Worm (Caenorhabditis elegans) whole organism, L1 larva: ENCODE measurements around the gene F35H10.2.

Source experiments
- aha-1 ChIP-seq: fragments of 150-350 bp; optimal IDR thresholded peaks from 2 replicates; lab custom pipeline; 2014; ENCODE audit warnings: missing biosample characterization, missing genetic modification characterization
- ama-1 ChIP-seq: fragments of 150-350 bp; optimal IDR thresholded peaks from 2 replicates; lab custom pipeline; 2014
- egl-27 ChIP-seq, 2 experiments: fragments of 150-350 bp in 1 of 2; sonication (generic microtip); optimal IDR thresholded peaks; 3 replicates each; lab custom pipeline; 2017 to 2018; ENCODE audit warnings: missing biosample characterization in 2 of 2, missing genetic modification characterization in 2 of 2, missing genetic modification reagents in 2 of 2
- fkh-10 ChIP-seq: sonication (generic microtip); optimal IDR thresholded peaks from 2 replicates; lab custom pipeline; 2017; ENCODE audit warnings: missing biosample characterization, missing genetic modification reagents, missing genetic modification characterization
- lir-3 ChIP-seq: sonication (generic microtip); optimal IDR thresholded peaks from 2 replicates; lab custom pipeline; 2016; ENCODE audit warnings: mild to moderate bottlenecking, missing genetic modification characterization, moderate library complexity, missing compliant biosample characterization; ENCODE audit not compliant: poor library complexity
- mdl-1 ChIP-seq, 2 experiments: fragments of 150-350 bp; optimal IDR thresholded peaks; 2 replicates each; lab custom pipeline; 2014 to 2017; ENCODE audit warnings: missing biosample characterization in 2 of 2, missing genetic modification characterization in 2 of 2, inconsistent platforms in 1 of 2
- unc-130 ChIP-seq: fragments of 150-350 bp; optimal IDR thresholded peaks from 2 replicates; lab custom pipeline; 2017; ENCODE audit warnings: missing biosample characterization, missing genetic modification characterization, inconsistent platforms
- unc-62 ChIP-seq: fragments of 150-350 bp; optimal IDR thresholded peaks from 2 replicates; lab custom pipeline; 2014; ENCODE audit warnings: missing biosample characterization, missing genetic modification reagents, missing genetic modification characterization
- zip-4 ChIP-seq: fragments of 200-800 bp; sonication (Bioruptor generic); optimal IDR thresholded peaks from 2 replicates; lab custom pipeline; 2018; ENCODE audit warnings: mild to moderate bottlenecking, missing genetic modification characterization, moderate library complexity, missing compliant biosample characterization

ce11 chrIV:8303668-8304067 lies 25.3 kb upstream of the F35H10.2 start, which contains the start of gene vha-5:
- no peak for TF ChIP-seq egl-27 (tag; optimal IDR thresholded peaks at IDR 0.05; lab: Kevin White, UChicago)
- TF ChIP-seq unc-62: no peak
- no peak for TF ChIP-seq fkh-10
- TF ChIP-seq ama-1: no peak
- TF ChIP-seq zip-4 (GFP tag; lab: Kevin White, UChicago): no peak
- no peak for TF ChIP-seq lir-3 (tag; lab: Kevin White, UChicago)
- no peak for TF ChIP-seq mdl-1 (tag; optimal IDR thresholded peaks at IDR 0.05; lab: Kevin White, UChicago)
- no peak for TF ChIP-seq unc-130
- no peak for TF ChIP-seq aha-1 (tag; lab: Kevin White, UChicago)
